Worm (Caenorhabditis elegans): ENCODE measurements around the gene cpr-6.

The cpr-6 gene

DNA sequence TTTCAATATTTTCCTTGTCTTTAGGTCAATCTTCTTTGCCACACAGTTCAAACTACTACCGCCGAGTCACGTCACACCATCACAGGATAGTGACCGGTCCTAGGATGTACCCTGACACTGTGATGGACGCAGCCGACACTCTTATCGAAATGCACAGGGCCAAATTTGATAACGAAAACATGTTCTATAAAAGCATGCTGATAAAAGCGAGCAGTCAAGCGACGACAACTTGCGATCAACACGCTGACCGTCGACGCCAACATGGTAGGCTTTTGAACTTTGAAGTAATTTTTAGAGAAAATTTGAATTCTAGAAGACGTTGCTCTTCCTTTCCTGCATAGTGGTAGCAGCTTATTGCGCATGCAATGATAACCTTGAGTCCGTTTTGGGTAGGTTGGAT, at the start of gene cpr-6:
cpr-6 (plus strand) TSS at position 217 of the 400 bp plus-strand sequence.
- TF ChIP-seq jun-1 (tag; optimal IDR thresholded peaks at IDR 0.05) (peak; percentile 5), lin-35 (GFP tag; optimal IDR thresholded peaks at IDR 0.05) (peak in 1 of 2 experiments; percentile 43), elt-2 (tag; optimal IDR thresholded peaks at IDR 0.05) (peak; percentile 89), tlp-1 (tag; optimal IDR thresholded peaks at IDR 0.05) (no peak), efl-1 (optimal IDR thresholded peaks at IDR 0.05) (no peak), efl-1 (GFP tag; optimal IDR thresholded peaks at IDR 0.05 in 1 of 2) (peak in 1 of 2 experiments; percentile 73), lin-14 (GFP tag; optimal IDR thresholded peaks at IDR 0.05) (peak; percentile 0), C34B4.2 (tag; optimal IDR thresholded peaks at IDR 0.05) (no peak), mdl-1 (tag; optimal IDR thresholded peaks at IDR 0.05) (peak in 1 of 2 experiments; percentile 9), nhr-76 (tag; optimal IDR thresholded peaks at IDR 0.05) (no peak)

ce11 chrX:6560495-6560894, 46.5 kb upstream of the cpr-6 start:
- no peak for TF ChIP-seq nhr-19 (GFP tag; conservative IDR thresholded peaks at IDR 0.05)
- TF ChIP-seq aha-1 (tag; optimal IDR thresholded peaks at IDR 0.05) = no peak
- no peak for TF ChIP-seq nhr-85 (tag)
- no peak for TF ChIP-seq nhr-11 (tag; optimal IDR thresholded peaks at IDR 0.05)
- no peak for TF ChIP-seq tbx-2 (tag; optimal IDR thresholded peaks at IDR 0.05)
- TF ChIP-seq unc-98 (GFP tag; IDR thresholded peaks at IDR 0.05) = no peak
- no peak for TF ChIP-seq jun-1 (tag; optimal IDR thresholded peaks at IDR 0.05)

- TF ChIP-seq nhr-77 (tag; optimal IDR thresholded peaks at IDR 0.05) = no peak
Observed at ce11 chrX:6562378-6562856, 44.6 kb upstream of the cpr-6 start, which contains the start of gene aaim-1. Gene aaim-1 (minus strand): TSS chrX:6562428.

- TF ChIP-seq nhr-19 (GFP tag; conservative IDR thresholded peaks at IDR 0.05) = no peak
- no peak for TF ChIP-seq efl-1 (optimal IDR thresholded peaks at IDR 0.05)
- TF ChIP-seq efl-1 (GFP tag; optimal IDR thresholded peaks at IDR 0.05 in 1 of 2) = no peak
- no peak for TF ChIP-seq lir-3 (tag; optimal IDR thresholded peaks at IDR 0.05; ENCODE audit: poor library complexity)
Observed at ce11 chrX:6569624-6570023, 37.4 kb upstream of the cpr-6 start, which contains the start of gene dop-3. Gene dop-3 (minus strand): TSS chrX:6569724.

ce11 chrX:6572987-6573386, 34.0 kb upstream of the cpr-6 start:
- TF ChIP-seq ceh-8 (GFP tag; optimal IDR thresholded peaks at IDR 0.05) (no peak), skn-1 (tag; optimal IDR thresholded peaks at IDR 0.05) (no peak), lin-14 (GFP tag; optimal IDR thresholded peaks at IDR 0.05) (no peak), lir-3 (tag; optimal IDR thresholded peaks at IDR 0.05; ENCODE audit: poor library complexity) (no peak), unc-98 (GFP tag; IDR thresholded peaks at IDR 0.05) (no peak), C04F5.9 (tag; optimal IDR thresholded peaks at IDR 0.05) (no peak), efl-1 (optimal IDR thresholded peaks at IDR 0.05) (no peak), efl-1 (GFP tag; optimal IDR thresholded peaks at IDR 0.05 in 1 of 2) (no peak), nhr-77 (tag; optimal IDR thresholded peaks at IDR 0.05) (no peak), ets-5 (GFP tag; IDR thresholded peaks at IDR 0.05) (no peak), snpc-4 (tag; optimal IDR thresholded peaks at IDR 0.05) (no peak), snu-23 (GFP tag; optimal IDR thresholded peaks at IDR 0.05) (no peak), swsn-7 (tag; optimal IDR thresholded peaks at IDR 0.05) (no peak), nhr-11 (tag; optimal IDR thresholded peaks at IDR 0.05) (no peak), F16B12.6 (tag; optimal IDR thresholded peaks at IDR 0.05) (no peak), lin-39 (tag; optimal IDR thresholded peaks at IDR 0.05) (no peak), mef-2 (tag; optimal IDR thresholded peaks at IDR 0.05) (no peak), hlh-4 (tag; optimal IDR thresholded peaks at IDR 0.05) (no peak), nhr-71 (tag; optimal IDR thresholded peaks at IDR 0.05) (no peak), Y116A8C.19 (tag; optimal IDR thresholded peaks at IDR 0.05; ENCODE audit: borderline replicate concordance) (no peak), unc-62 (GFP tag; optimal IDR thresholded peaks at IDR 0.05) (no peak)

DNA sequence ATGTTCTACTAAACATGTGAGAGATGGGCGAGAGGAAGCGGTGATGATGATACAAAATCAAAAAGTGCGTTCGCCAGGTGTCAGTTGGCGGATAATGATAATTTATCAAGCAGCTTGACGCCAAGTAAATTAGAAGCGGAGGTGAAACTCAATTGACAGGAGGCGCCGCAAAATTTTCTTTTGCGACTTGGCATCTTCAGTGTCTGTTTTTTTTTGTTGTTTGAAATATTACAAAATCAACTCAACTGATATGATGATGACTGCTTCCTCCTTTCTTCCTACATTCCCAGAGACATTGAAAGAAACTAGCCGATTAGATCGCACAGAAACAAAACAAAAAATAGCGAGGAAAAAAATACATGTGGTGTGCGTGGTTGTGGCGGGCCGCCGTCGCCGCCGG, 31.0 kb upstream of the cpr-6 start:
- TF ChIP-seq snu-23 (GFP tag; optimal IDR thresholded peaks at IDR 0.05) = no peak
- no peak for TF ChIP-seq snpc-4 (tag; optimal IDR thresholded peaks at IDR 0.05)
- TF ChIP-seq zag-1 (tag; optimal IDR thresholded peaks at IDR 0.05) = no peak
- no peak for TF ChIP-seq lir-3 (tag; optimal IDR thresholded peaks at IDR 0.05; ENCODE audit: poor library complexity)
- TF ChIP-seq isw-1 (GFP tag; IDR thresholded peaks at IDR 0.05) = no peak
- peak; percentile 45 for TF ChIP-seq pag-3 (tag; optimal IDR thresholded peaks at IDR 0.05; ENCODE audit: borderline replicate concordance, insufficient read depth)
- no peak for TF ChIP-seq nhr-237 (tag; optimal IDR thresholded peaks at IDR 0.05)
- TF ChIP-seq ceh-8 (GFP tag; optimal IDR thresholded peaks at IDR 0.05) = no peak
- TF ChIP-seq nhr-71 (tag; optimal IDR thresholded peaks at IDR 0.05) = peak; percentile 3
- peak; percentile 43 for TF ChIP-seq lin-14 (GFP tag; optimal IDR thresholded peaks at IDR 0.05)
- peak; percentile 29 for TF ChIP-seq rnt-1 (tag; optimal IDR thresholded peaks at IDR 0.05)
